Worm (Caenorhabditis elegans) whole organism, mixed stage, embryonic: ENCODE results near the gene T25F10.1.

Experiments
- ceh-43 ChIP-seq: fragments of 200-800 bp; sonication (Bioruptor generic); optimal IDR thresholded peaks from 2 replicates; lab custom pipeline; 2018; ENCODE audit warnings: mild to moderate bottlenecking, missing genetic modification characterization, moderate library complexity, missing compliant biosample characterization
- cnd-1 ChIP-seq: fragments of 200-800 bp; sonication (Bioruptor generic); optimal IDR thresholded peaks from 2 replicates; lab custom pipeline; 2018; ENCODE audit warnings: mild to moderate bottlenecking, missing genetic modification characterization, missing compliant biosample characterization
- elt-3 ChIP-seq: fragments of 150-350 bp; optimal IDR thresholded peaks from 2 replicates; lab custom pipeline; 2014; ENCODE audit warnings: missing biosample characterization, missing genetic modification characterization
- lin-13 ChIP-seq: fragments of 150-350 bp; optimal IDR thresholded peaks from 2 replicates; lab custom pipeline; 2014; ENCODE audit warnings: missing biosample characterization, missing genetic modification characterization
- mep-1 ChIP-seq: fragments of 150-350 bp; optimal IDR thresholded peaks from 2 replicates; lab custom pipeline; 2017; ENCODE audit warnings: missing biosample characterization, missing genetic modification reagents, missing genetic modification characterization, inconsistent platforms
- nhr-12 ChIP-seq: fragments of 150-350 bp; optimal IDR thresholded peaks from 2 replicates; lab custom pipeline; 2014; ENCODE audit warnings: missing biosample characterization, missing genetic modification characterization
- nhr-28 ChIP-seq: fragments of 150-350 bp; optimal IDR thresholded peaks from 2 replicates; lab custom pipeline; 2014; ENCODE audit warnings: missing biosample characterization, missing genetic modification characterization
- nhr-76 ChIP-seq: sonication (generic microtip); optimal IDR thresholded peaks from 2 replicates; lab custom pipeline; 2017; ENCODE audit warnings: missing biosample characterization, missing genetic modification characterization
- sem-2 ChIP-seq: fragments of 200-800 bp; sonication (Bioruptor generic); optimal IDR thresholded peaks from 2 replicates; lab custom pipeline; 2018; ENCODE audit warnings: mild to moderate bottlenecking, missing genetic modification characterization, missing compliant biosample characterization
- unc-39 ChIP-seq: fragments of 150-350 bp; optimal IDR thresholded peaks from 2 replicates; lab custom pipeline; 2014; ENCODE audit warnings: missing biosample characterization, missing genetic modification characterization
- ztf-11 ChIP-seq: fragments of 150-350 bp; optimal IDR thresholded peaks from 2 replicates; lab custom pipeline; 2014; ENCODE audit warnings: missing biosample characterization, missing genetic modification characterization

- no peak for TF ChIP-seq nhr-28 (tag; lab: Kevin White, UChicago)
- TF ChIP-seq unc-39 (tag; lab: Kevin White, UChicago): no peak
- no peak for TF ChIP-seq elt-3 (tag; lab: Kevin White, UChicago)
- TF ChIP-seq lin-13 (tag; lab: Kevin White, UChicago): no peak
- TF ChIP-seq sem-2: no peak
- no peak for TF ChIP-seq cnd-1 (tag; lab: Kevin White, UChicago)
- TF ChIP-seq mep-1 (tag; lab: Kevin White, UChicago): no peak
- no peak for TF ChIP-seq nhr-76 (tag; lab: Kevin White, UChicago)
- no peak for TF ChIP-seq ztf-11 (tag; lab: Kevin White, UChicago)
- no peak for TF ChIP-seq nhr-12 (tag; lab: Kevin White, UChicago)
- TF ChIP-seq ceh-43 (GFP tag; lab: Kevin White, UChicago): no peak
These were observed 23.5 kb upstream of the T25F10.1 start, which contains the start of gene T25F10.3 for ce11 chrV:6744774-6745173.
